Worm (Caenorhabditis elegans) whole organism, mixed stage, embryonic: ENCODE measurements around the gene F58H7.5.
A peak's percentile ranks its signal among the peaks of the same experiment; 100 is the strongest.

Source experiments
- blmp-1 ChIP-seq: fragments of 150-350 bp; optimal IDR thresholded peaks from 2 replicates; lab custom pipeline; 2014; ENCODE audit warnings: missing biosample characterization, missing genetic modification characterization
- ceh-39 ChIP-seq: fragments of 150-350 bp; optimal IDR thresholded peaks from 2 replicates; lab custom pipeline; 2014; ENCODE audit warnings: missing biosample characterization, missing genetic modification characterization
- ceh-43 ChIP-seq: fragments of 200-800 bp; sonication (Bioruptor generic); optimal IDR thresholded peaks from 2 replicates; lab custom pipeline; 2018; ENCODE audit warnings: mild to moderate bottlenecking, missing genetic modification characterization, moderate library complexity, missing compliant biosample characterization
- ceh-83 ChIP-seq: fragments of 200-800 bp; sonication (Bioruptor generic); optimal IDR thresholded peaks from 2 replicates; lab custom pipeline; 2018; ENCODE audit warnings: mild to moderate bottlenecking, missing genetic modification characterization, missing compliant biosample characterization
- ces-1 ChIP-seq: fragments of 150-350 bp; optimal IDR thresholded peaks from 2 replicates; lab custom pipeline; 2014; ENCODE audit warnings: missing biosample characterization, missing genetic modification reagents, missing genetic modification characterization
- cnd-1 ChIP-seq: fragments of 200-800 bp; sonication (Bioruptor generic); optimal IDR thresholded peaks from 2 replicates; lab custom pipeline; 2018; ENCODE audit warnings: mild to moderate bottlenecking, missing genetic modification characterization, missing compliant biosample characterization
- drap-1 ChIP-seq: fragments of 200-800 bp; sonication (Bioruptor generic); optimal IDR thresholded peaks from 3 replicates; lab custom pipeline; 2018; ENCODE audit warnings: mild to moderate bottlenecking, missing genetic modification characterization, missing compliant biosample characterization
- elt-1 ChIP-seq: sonication (generic microtip); optimal IDR thresholded peaks from 2 replicates; lab custom pipeline; 2017; ENCODE audit warnings: missing genetic modification characterization, mild to moderate bottlenecking, missing compliant biosample characterization, antibody characterized with exemption, moderate library complexity, borderline replicate concordance; ENCODE audit not compliant: insufficient read depth
- elt-3 ChIP-seq: fragments of 150-350 bp; optimal IDR thresholded peaks from 2 replicates; lab custom pipeline; 2014; ENCODE audit warnings: missing biosample characterization, missing genetic modification characterization
- ham-2 ChIP-seq: fragments of 200-800 bp; sonication (Bioruptor generic); optimal IDR thresholded peaks from 2 replicates; lab custom pipeline; 2018; ENCODE audit warnings: mild to moderate bottlenecking, missing genetic modification characterization, missing compliant biosample characterization
- hlh-1 ChIP-seq: fragments of 150-350 bp; optimal IDR thresholded peaks from 2 replicates; lab custom pipeline; 2014; ENCODE audit warnings: missing biosample characterization, missing genetic modification reagents, missing genetic modification characterization
- lin-13 ChIP-seq: fragments of 150-350 bp; optimal IDR thresholded peaks from 2 replicates; lab custom pipeline; 2014; ENCODE audit warnings: missing biosample characterization, missing genetic modification characterization
- lin-32 ChIP-seq: fragments of 200-800 bp; sonication (Bioruptor generic); optimal IDR thresholded peaks from 2 replicates; lab custom pipeline; 2018; ENCODE audit warnings: mild to moderate bottlenecking, missing genetic modification characterization, missing compliant biosample characterization
- lsy-2 ChIP-seq: fragments of 150-350 bp; optimal IDR thresholded peaks from 2 replicates; lab custom pipeline; 2014; ENCODE audit warnings: missing biosample characterization, missing genetic modification characterization
- mab-5 ChIP-seq: fragments of 150-350 bp; optimal IDR thresholded peaks from 2 replicates; lab custom pipeline; 2014; ENCODE audit warnings: missing biosample characterization, missing genetic modification characterization
- mep-1 ChIP-seq: fragments of 150-350 bp; optimal IDR thresholded peaks from 2 replicates; lab custom pipeline; 2017; ENCODE audit warnings: missing biosample characterization, missing genetic modification reagents, missing genetic modification characterization, inconsistent platforms
- mls-2 ChIP-seq: sonication (generic microtip); optimal IDR thresholded peaks from 2 replicates; lab custom pipeline; 2016; ENCODE audit warnings: mild to moderate bottlenecking, missing genetic modification characterization, moderate library complexity, missing compliant biosample characterization
- nhr-12 ChIP-seq: fragments of 150-350 bp; optimal IDR thresholded peaks from 2 replicates; lab custom pipeline; 2014; ENCODE audit warnings: missing biosample characterization, missing genetic modification characterization
- nhr-237 ChIP-seq: fragments of 150-350 bp; optimal IDR thresholded peaks from 2 replicates; lab custom pipeline; 2014; ENCODE audit warnings: missing biosample characterization, missing genetic modification characterization
- nhr-28 ChIP-seq: fragments of 150-350 bp; optimal IDR thresholded peaks from 2 replicates; lab custom pipeline; 2014; ENCODE audit warnings: missing biosample characterization, missing genetic modification characterization
- nhr-76 ChIP-seq: sonication (generic microtip); optimal IDR thresholded peaks from 2 replicates; lab custom pipeline; 2017; ENCODE audit warnings: missing biosample characterization, missing genetic modification characterization
- pha-4 ChIP-seq: fragments of 150-350 bp; optimal IDR thresholded peaks from 2 replicates; lab custom pipeline; 2018; ENCODE audit warnings: missing biosample characterization, missing genetic modification reagents, missing genetic modification characterization
- snpc-4 ChIP-seq: fragments of 150-350 bp; optimal IDR thresholded peaks from 2 replicates; lab custom pipeline; 2014; ENCODE audit warnings: missing biosample characterization, missing genetic modification characterization
- sptf-1 ChIP-seq: sonication (generic microtip); optimal IDR thresholded peaks from 2 replicates; lab custom pipeline; 2017; ENCODE audit warnings: mild to moderate bottlenecking, missing genetic modification characterization, moderate library complexity, missing compliant biosample characterization
- tbx-8 ChIP-seq: fragments of 200-800 bp; sonication (Bioruptor generic); optimal IDR thresholded peaks from 2 replicates; lab custom pipeline; 2018; ENCODE audit warnings: mild to moderate bottlenecking, missing genetic modification characterization, moderate library complexity, missing compliant biosample characterization
- unc-120 ChIP-seq: sonication (generic microtip); optimal IDR thresholded peaks from 2 replicates; lab custom pipeline; 2017; ENCODE audit warnings: missing genetic modification characterization, missing compliant biosample characterization; ENCODE audit not compliant: poor library complexity, severe bottlenecking
- unc-39 ChIP-seq: fragments of 150-350 bp; optimal IDR thresholded peaks from 2 replicates; lab custom pipeline; 2014; ENCODE audit warnings: missing biosample characterization, missing genetic modification characterization
- unc-62 ChIP-seq: fragments of 150-350 bp; optimal IDR thresholded peaks from 2 replicates; lab custom pipeline; 2014; ENCODE audit warnings: missing biosample characterization, missing genetic modification reagents, missing genetic modification characterization
- ztf-11 ChIP-seq: fragments of 150-350 bp; optimal IDR thresholded peaks from 2 replicates; lab custom pipeline; 2014; ENCODE audit warnings: missing biosample characterization, missing genetic modification characterization

F58H7.5 gene

ce11 chrIV:945601-946000, 25.8 kb downstream of the F58H7.5 start, which contains the start of gene faah-3:
TSS of gene faah-3 (minus strand) at chrIV:945653.
- TF ChIP-seq cnd-1 (tag; lab: Kevin White, UChicago) (no peak), ces-1 (GFP tag; lab: Kevin White, UChicago) (no peak), ceh-43 (GFP tag; lab: Kevin White, UChicago) (no peak), tbx-8 (no peak), snpc-4 (tag; lab: Kevin White, UChicago) (no peak), ceh-39 (tag; lab: Kevin White, UChicago) (no peak), nhr-76 (tag; lab: Kevin White, UChicago) (no peak), elt-1 (tag; lab: Kevin White, UChicago) (no peak), mab-5 (no peak), mls-2 (tag; lab: Kevin White, UChicago) (no peak), unc-39 (tag; lab: Kevin White, UChicago) (no peak), unc-120 (tag; lab: Kevin White, UChicago) (no peak), nhr-28 (tag; lab: Kevin White, UChicago) (no peak), blmp-1 (tag; lab: Kevin White, UChicago) (no peak)

- TF ChIP-seq elt-1 (tag; lab: Kevin White, UChicago) (peak; percentile 4), elt-3 (tag; lab: Kevin White, UChicago) (no peak), snpc-4 (tag; lab: Kevin White, UChicago) (no peak)
These were observed 30.3 kb downstream of the F58H7.5 start for ce11 chrIV:949940-950592.

- TF ChIP-seq blmp-1 (tag; lab: Kevin White, UChicago) (no peak), ces-1 (GFP tag; lab: Kevin White, UChicago) (peak; percentile 50)
These were observed 31.8 kb downstream of the F58H7.5 start for ce11 chrIV:951569-951968.

- TF ChIP-seq nhr-237 (no peak), blmp-1 (tag; lab: Kevin White, UChicago) (peak; percentile 51)
These were observed 33.3 kb downstream of the F58H7.5 start for ce11 chrIV:953136-953535.

ce11 chrIV:957820-958219, 38.0 kb downstream of the F58H7.5 start:
- TF ChIP-seq unc-120 (tag; lab: Kevin White, UChicago) (peak; percentile 80), mls-2 (tag; lab: Kevin White, UChicago) (peak; percentile 49), mep-1 (tag; lab: Kevin White, UChicago) (peak; percentile 18), ceh-39 (tag; lab: Kevin White, UChicago) (peak; percentile 59), unc-39 (tag; lab: Kevin White, UChicago) (no peak), drap-1 (peak; percentile 33), unc-62 (GFP tag; lab: Kevin White, UChicago) (peak; percentile 81), hlh-1 (peak; percentile 34), lin-13 (tag; lab: Kevin White, UChicago) (peak; percentile 9), nhr-237 (no peak), ceh-83 (GFP tag; lab: Kevin White, UChicago) (no peak), elt-1 (tag; lab: Kevin White, UChicago) (peak; percentile 22)

ce11 chrIV:959221-959620, 39.4 kb downstream of the F58H7.5 start, which contains the start of gene plx-1:
TSS of gene plx-1 (plus strand) at chrIV:959521.
- no peak for TF ChIP-seq sptf-1
- no peak for TF ChIP-seq pha-4 (tag; lab: Kevin White, UChicago)
- no peak for TF ChIP-seq cnd-1 (tag; lab: Kevin White, UChicago)
- TF ChIP-seq blmp-1 (tag; lab: Kevin White, UChicago), result no peak
- no peak for TF ChIP-seq lsy-2 (tag; lab: Kevin White, UChicago)
- TF ChIP-seq ces-1 (GFP tag; lab: Kevin White, UChicago), result no peak
- no peak for TF ChIP-seq mab-5
- TF ChIP-seq, all 35 proteins: peak for 0

- TF ChIP-seq lin-32 (no peak), mab-5 (no peak), ham-2 (GFP tag; lab: Kevin White, UChicago) (no peak), unc-120 (tag; lab: Kevin White, UChicago) (no peak), nhr-12 (tag; lab: Kevin White, UChicago) (no peak), drap-1 (no peak), ztf-11 (tag; lab: Kevin White, UChicago) (no peak), unc-39 (tag; lab: Kevin White, UChicago) (no peak), nhr-28 (tag; lab: Kevin White, UChicago) (no peak), elt-3 (tag; lab: Kevin White, UChicago) (no peak), unc-62 (GFP tag; lab: Kevin White, UChicago) (no peak), mep-1 (tag; lab: Kevin White, UChicago) (no peak), elt-1 (tag; lab: Kevin White, UChicago) (no peak), snpc-4 (tag; lab: Kevin White, UChicago) (no peak), tbx-8 (no peak), mls-2 (tag; lab: Kevin White, UChicago) (no peak), lsy-2 (tag; lab: Kevin White, UChicago) (no peak)
- TF ChIP-seq, all 35 proteins: peak for 0
These were observed 40.4 kb downstream of the F58H7.5 start for ce11 chrIV:960177-960576.
